Fruit fly (Drosophila melanogaster) Kc167 (cell line): Measurements from ENCODE around the gene CG31441.

Experiments used
- Myc ChIP-seq: fragments of >200 bp; optimal IDR thresholded peaks from 2 replicates; lab custom pipeline; 2017; ENCODE audit warnings: missing external identifiers
- Sin3A ChIP-seq: fragments of >200 bp; optimal IDR thresholded peaks from 2 replicates; lab custom pipeline; 2018; ENCODE audit warnings: missing external identifiers
- h ChIP-seq: fragments of >200 bp; optimal IDR thresholded peaks from 3 replicates; lab custom pipeline; 2018; ENCODE audit warnings: missing external identifiers
- insv ChIP-seq: fragments of >200 bp; optimal IDR thresholded peaks from 3 replicates; lab custom pipeline; 2018; ENCODE audit warnings: missing external identifiers
- psq ChIP-seq: fragments of >200 bp; optimal IDR thresholded peaks from 2 replicates; lab custom pipeline; 2017; ENCODE audit warnings: missing external identifiers
- ttk ChIP-seq: sonication (Bioruptor generic); optimal IDR thresholded peaks from 2 replicates; lab custom pipeline; 2017; ENCODE audit warnings: missing external identifiers

DNA sequence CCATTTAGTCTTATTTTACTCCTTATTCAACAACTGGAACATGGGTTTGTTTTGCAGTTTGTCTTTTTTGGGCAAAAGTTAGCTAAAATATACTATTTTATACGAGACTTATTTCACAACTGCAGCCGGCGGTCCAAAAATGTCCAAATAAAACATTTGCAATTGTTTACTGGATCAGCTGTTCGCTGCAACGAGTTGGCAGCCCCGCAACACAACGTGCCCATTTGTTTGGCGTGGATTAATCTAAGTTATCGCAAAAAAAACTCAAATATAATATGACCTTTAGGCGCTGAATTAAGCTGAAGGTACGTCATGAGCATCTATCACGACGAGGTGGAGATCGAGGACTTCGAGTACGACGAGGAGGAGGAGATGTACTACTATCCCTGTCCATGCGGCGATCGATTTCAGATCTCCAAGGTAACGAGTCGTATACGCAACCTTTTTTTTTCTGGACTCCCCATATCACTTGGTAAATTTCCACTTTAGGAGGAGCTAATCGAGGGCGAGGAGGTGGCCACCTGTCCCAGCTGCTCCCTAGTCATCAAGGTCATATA is 4.3 kb upstream of the CG31441 start, which contains the start of the genes CG17187 and Dph3:
- TF ChIP-seq h (lab: Kevin White, UChicago) (no peak), ttk (no peak), Myc (lab: Kevin White, UChicago) (no peak), insv (no peak), psq (lab: Kevin White, UChicago) (no peak), Sin3A (lab: Kevin White, UChicago) (no peak)
